Fruit fly (Drosophila melanogaster): ENCODE results near the gene CG42502.

CG42502 gene

dm6 chr2L:18858661-18859532 lies 47.8 kb upstream of the CG42502 start, which contains the start of the genes CG10602 and mRpL13 (continued):
- TF ChIP-seq CG15696 (tag; optimal IDR thresholded peaks at IDR 0.05) (no peak), en (GFP tag; optimal IDR thresholded peaks at IDR 0.05) (no peak), CG10979 (tag; optimal IDR thresholded peaks at IDR 0.05) (no peak), gsb-n (tag; optimal IDR thresholded peaks at IDR 0.05) (peak; percentile 19), da (GFP tag; optimal IDR thresholded peaks at IDR 0.05) (no peak), Mad (GFP tag; optimal IDR thresholded peaks at IDR 0.05) (peak; percentile 51), Bgb (GFP tag; IDR thresholded peaks at IDR 0.05; ENCODE audit: partially characterized antibody) (peak; percentile 39; the same call in 1 of the 2 replicates), Nf-YC (tag; optimal IDR thresholded peaks at IDR 0.05) (peak; percentile 45), CG8765 (GFP tag; IDR thresholded peaks at IDR 0.05) (no peak), Deaf1 (tag; optimal IDR thresholded peaks at IDR 0.05) (no peak), rib (GFP tag; IDR thresholded peaks at IDR 0.05) (no peak), Dll (GFP tag; IDR thresholded peaks at IDR 0.05; ENCODE audit: partially characterized antibody) (no peak), bab2 (GFP tag; optimal IDR thresholded peaks at IDR 0.05) (no peak), unc-4 (GFP tag; IDR thresholded peaks at IDR 0.05; ENCODE audit: partially characterized antibody) (0 out of 2 replicates have a peak, but pooled peaks have one; percentile 13), tna (GFP tag; IDR thresholded peaks at IDR 0.05; ENCODE audit: partially characterized antibody) (no peak), CG1529 (GFP tag; optimal IDR thresholded peaks at IDR 0.05) (no peak), ro (GFP tag; IDR thresholded peaks at IDR 0.05) (no peak), CG31365 (tag; optimal IDR thresholded peaks at IDR 0.05) (peak; percentile 99), lmd (GFP tag; IDR thresholded peaks at IDR 0.05) (no peak), CG16813 (GFP tag; IDR thresholded peaks at IDR 0.05; ENCODE audit: partially characterized antibody) (peak; percentile 36; the same call in 2 of the 3 replicates), jing (GFP tag; optimal IDR thresholded peaks at IDR 0.05) (no peak), Elba2 (GFP tag; optimal IDR thresholded peaks at IDR 0.05) (peak; percentile 7), CG32772 (GFP tag; IDR thresholded peaks at IDR 0.05) (no peak), grau (tag; optimal IDR thresholded peaks at IDR 0.05) (peak; percentile 15), CG34422 (GFP tag; IDR thresholded peaks at IDR 0.05) (peak; percentile 61; the same call in 2 of the 3 replicates), hth (optimal IDR thresholded peaks at IDR 0.05) (no peak), CG11093 (GFP tag; IDR thresholded peaks at IDR 0.05) (no peak), fd96Cb (tag; optimal IDR thresholded peaks at IDR 0.05) (no peak), Med (GFP tag) (peak; percentile 85)

DNA sequence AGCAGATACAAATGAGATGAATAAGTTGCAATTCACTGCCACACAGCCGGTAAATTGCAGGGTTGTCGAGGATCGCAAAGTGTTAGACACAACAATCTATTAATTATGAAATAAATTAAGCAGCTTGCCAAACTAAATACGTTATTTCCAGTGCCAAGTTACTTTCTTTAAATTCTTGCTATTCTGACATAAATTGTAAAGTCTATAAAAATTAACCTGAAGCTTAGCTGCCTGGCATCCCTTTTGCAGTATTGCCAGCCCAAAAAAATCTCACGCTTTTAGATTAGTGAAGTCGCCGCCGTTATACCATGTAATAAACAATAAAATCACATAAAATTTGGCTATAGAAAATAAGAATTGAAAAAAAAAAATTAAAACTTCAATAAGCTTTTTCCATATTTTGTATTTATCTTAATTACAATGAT lies 46.6 kb upstream of the CG42502 start:
- TF ChIP-seq sob (GFP tag; IDR thresholded peaks at IDR 0.05) (peak; percentile 90), CG34376 (GFP tag; optimal IDR thresholded peaks at IDR 0.05) (peak; percentile 82), bowl (GFP tag; IDR thresholded peaks at IDR 0.05) (peak; percentile 88), az2 (GFP tag; optimal IDR thresholded peaks at IDR 0.05) (peak; percentile 92), CG8359 (GFP tag; optimal IDR thresholded peaks at IDR 0.05; ENCODE audit: borderline replicate concordance) (peak; percentile 68), peb (GFP tag; IDR thresholded peaks at IDR 0.05) (peak; percentile 81), CG6175 (GFP tag; IDR thresholded peaks at IDR 0.05) (peak; percentile 84; the same call in 2 of the 3 replicates), zfh2 (GFP tag; optimal IDR thresholded peaks at IDR 0.05) (peak; percentile 93), HmgZ (tag; optimal IDR thresholded peaks at IDR 0.05) (peak; percentile 94), CG10462 (GFP tag; optimal IDR thresholded peaks at IDR 0.05) (peak; percentile 85), jing (GFP tag; optimal IDR thresholded peaks at IDR 0.05) (peak; percentile 78), CG10267 (tag; optimal IDR thresholded peaks at IDR 0.05) (peak; percentile 81), zen2 (GFP tag; IDR thresholded peaks at IDR 0.05; ENCODE audit: partially characterized antibody) (no peak), CG9876 (GFP tag; optimal IDR thresholded peaks at IDR 0.05) (peak; percentile 79), ase (GFP tag; IDR thresholded peaks at IDR 0.05) (peak; percentile 92), pho (GFP tag; optimal IDR thresholded peaks at IDR 0.05) (peak; percentile 92), CG4328 (GFP tag; optimal IDR thresholded peaks at IDR 0.05) (peak; percentile 86), her (GFP tag; optimal IDR thresholded peaks at IDR 0.05) (peak; percentile 78), bigmax (GFP tag; optimal IDR thresholded peaks at IDR 0.05) (peak; percentile 59), sr (GFP tag; IDR thresholded peaks at IDR 0.05) (peak; percentile 67; the same call in 1 of the 3 replicates), mld (GFP tag; IDR thresholded peaks at IDR 0.05; ENCODE audit: partially characterized antibody) (no peak), CG17912 (GFP tag; optimal IDR thresholded peaks at IDR 0.05) (peak; percentile 84)
